Worm (Caenorhabditis elegans): ENCODE data around the gene F20G2.6.
A peak's percentile ranks its signal among the peaks of the same experiment; 100 is the strongest.

The F20G2.6 gene

ce11 chrV:13787948-13788681, 25.2 kb downstream of the F20G2.6 start:
- no peak for TF ChIP-seq M03D4.4 (tag; optimal IDR thresholded peaks at IDR 0.05)

ce11 chrV:13789362-13789761, 26.5 kb downstream of the F20G2.6 start:
- peak; percentile 78 for TF ChIP-seq lin-13 (tag; optimal IDR thresholded peaks at IDR 0.05)
- no peak for TF ChIP-seq nhr-12 (tag; optimal IDR thresholded peaks at IDR 0.05)
- no peak for TF ChIP-seq blmp-1 (tag; optimal IDR thresholded peaks at IDR 0.05)
- TF ChIP-seq unc-62 (GFP tag; optimal IDR thresholded peaks at IDR 0.05): peak; percentile 94
- TF ChIP-seq unc-120 (tag; optimal IDR thresholded peaks at IDR 0.05; ENCODE audit: poor library complexity, severe bottlenecking): peak; percentile 91
- TF ChIP-seq ceh-43 (GFP tag; optimal IDR thresholded peaks at IDR 0.05): peak; percentile 24
- TF ChIP-seq nhr-28 (tag; optimal IDR thresholded peaks at IDR 0.05): no peak
- TF ChIP-seq sem-2 (GFP tag; optimal IDR thresholded peaks at IDR 0.05): no peak
- TF ChIP-seq ztf-11 (tag; optimal IDR thresholded peaks at IDR 0.05): no peak
- peak; percentile 85 for TF ChIP-seq mls-2 (tag; optimal IDR thresholded peaks at IDR 0.05)
- TF ChIP-seq nhr-2 (tag; optimal IDR thresholded peaks at IDR 0.05): peak; percentile 93
- TF ChIP-seq sptf-1 (tag; optimal IDR thresholded peaks at IDR 0.05): peak; percentile 38
- TF ChIP-seq ceh-39 (tag; optimal IDR thresholded peaks at IDR 0.05): peak; percentile 36
- peak; percentile 9 for TF ChIP-seq cnd-1 (tag; optimal IDR thresholded peaks at IDR 0.05)
- no peak for TF ChIP-seq ham-2 (GFP tag; optimal IDR thresholded peaks at IDR 0.05)
- TF ChIP-seq hlh-1 (tag; optimal IDR thresholded peaks at IDR 0.05): peak; percentile 47
- peak; percentile 43 for TF ChIP-seq drap-1 (GFP tag; optimal IDR thresholded peaks at IDR 0.05)
- TF ChIP-seq zip-8 (tag; optimal IDR thresholded peaks at IDR 0.05): no peak
- TF ChIP-seq M03D4.4 (tag; optimal IDR thresholded peaks at IDR 0.05): no peak
- TF ChIP-seq elt-3 (tag; optimal IDR thresholded peaks at IDR 0.05): no peak
- peak; percentile 59 for TF ChIP-seq ces-1 (GFP tag; optimal IDR thresholded peaks at IDR 0.05)
- no peak for TF ChIP-seq snpc-4 (tag; optimal IDR thresholded peaks at IDR 0.05)
- TF ChIP-seq lsy-2 (tag; optimal IDR thresholded peaks at IDR 0.05): peak; percentile 75
- TF ChIP-seq nhr-237 (tag; optimal IDR thresholded peaks at IDR 0.05): peak; percentile 82
- TF ChIP-seq mep-1 (tag; optimal IDR thresholded peaks at IDR 0.05): peak; percentile 81
- TF ChIP-seq tbx-8 (GFP tag; optimal IDR thresholded peaks at IDR 0.05): no peak
- no peak for TF ChIP-seq ceh-83 (GFP tag; optimal IDR thresholded peaks at IDR 0.05)
- no peak for TF ChIP-seq lin-32 (GFP tag; optimal IDR thresholded peaks at IDR 0.05)
- no peak for TF ChIP-seq elt-1 (tag; optimal IDR thresholded peaks at IDR 0.05; ENCODE audit: borderline replicate concordance, insufficient read depth)
- no peak for TF ChIP-seq flh-1 (GFP tag; optimal IDR thresholded peaks at IDR 0.05)
- TF ChIP-seq unc-39 (tag; optimal IDR thresholded peaks at IDR 0.05): no peak
- no peak for TF ChIP-seq bed-3 (GFP tag; optimal IDR thresholded peaks at IDR 0.05)
- TF ChIP-seq mab-5 (tag; optimal IDR thresholded peaks at IDR 0.05): no peak
- TF ChIP-seq pha-4 (tag; optimal IDR thresholded peaks at IDR 0.05): peak; percentile 97
- no peak for TF ChIP-seq nhr-76 (tag; optimal IDR thresholded peaks at IDR 0.05)

ce11 chrV:13790117-13790516, 27.2 kb downstream of the F20G2.6 start:
- no peak for TF ChIP-seq ztf-11 (tag; optimal IDR thresholded peaks at IDR 0.05)
- no peak for TF ChIP-seq nhr-28 (tag; optimal IDR thresholded peaks at IDR 0.05)
- TF ChIP-seq sem-2 (GFP tag; optimal IDR thresholded peaks at IDR 0.05): no peak
- no peak for TF ChIP-seq cnd-1 (tag; optimal IDR thresholded peaks at IDR 0.05)
- TF ChIP-seq ham-2 (GFP tag; optimal IDR thresholded peaks at IDR 0.05): no peak
- TF ChIP-seq elt-3 (tag; optimal IDR thresholded peaks at IDR 0.05): no peak
- no peak for TF ChIP-seq lin-13 (tag; optimal IDR thresholded peaks at IDR 0.05)
- no peak for TF ChIP-seq nhr-76 (tag; optimal IDR thresholded peaks at IDR 0.05)
- TF ChIP-seq nhr-237 (tag; optimal IDR thresholded peaks at IDR 0.05): no peak
- TF ChIP-seq M03D4.4 (tag; optimal IDR thresholded peaks at IDR 0.05): no peak
- no peak for TF ChIP-seq unc-120 (tag; optimal IDR thresholded peaks at IDR 0.05; ENCODE audit: poor library complexity, severe bottlenecking)
- TF ChIP-seq flh-1 (GFP tag; optimal IDR thresholded peaks at IDR 0.05): no peak
- no peak for TF ChIP-seq ces-1 (GFP tag; optimal IDR thresholded peaks at IDR 0.05)
- no peak for TF ChIP-seq blmp-1 (tag; optimal IDR thresholded peaks at IDR 0.05)

All from whole organism, mixed stage, embryonic.